Worm (Caenorhabditis elegans) whole organism, mixed stage, embryonic: ENCODE measurements around the gene Y54F10BM.20.

Source experiments
- hlh-1 ChIP-seq: fragments of 150-350 bp; optimal IDR thresholded peaks from 2 replicates; lab custom pipeline; 2014; ENCODE audit warnings: missing biosample characterization, missing genetic modification reagents, missing genetic modification characterization
- nhr-237 ChIP-seq: fragments of 150-350 bp; optimal IDR thresholded peaks from 2 replicates; lab custom pipeline; 2014; ENCODE audit warnings: missing biosample characterization, missing genetic modification characterization
- snpc-4 ChIP-seq: fragments of 150-350 bp; optimal IDR thresholded peaks from 2 replicates; lab custom pipeline; 2014; ENCODE audit warnings: missing biosample characterization, missing genetic modification characterization

- TF ChIP-seq hlh-1 (tag; lab: Kevin White, UChicago) (no peak), nhr-237 (tag; lab: Kevin White, UChicago) (no peak), snpc-4 (tag; lab: Kevin White, UChicago) (no peak)
Measured at ce11 chrIII:2279457-2279856, 28.6 kb upstream of the Y54F10BM.20 start, which contains the start of gene Y54F10BM.23.
